Worm (Caenorhabditis elegans) whole organism, mixed stage, embryonic: ENCODE results near the gene F55B11.4.

Experiments used
- ceh-39 ChIP-seq: fragments of 150-350 bp; optimal IDR thresholded peaks from 2 replicates; lab custom pipeline; 2014; ENCODE audit warnings: missing biosample characterization, missing genetic modification characterization
- cnd-1 ChIP-seq: fragments of 200-800 bp; sonication (Bioruptor generic); optimal IDR thresholded peaks from 2 replicates; lab custom pipeline; 2018; ENCODE audit warnings: mild to moderate bottlenecking, missing genetic modification characterization, missing compliant biosample characterization
- elt-1 ChIP-seq: sonication (generic microtip); optimal IDR thresholded peaks from 2 replicates; lab custom pipeline; 2017; ENCODE audit warnings: missing genetic modification characterization, mild to moderate bottlenecking, missing compliant biosample characterization, antibody characterized with exemption, moderate library complexity, borderline replicate concordance; ENCODE audit not compliant: insufficient read depth
- lsy-2 ChIP-seq: fragments of 150-350 bp; optimal IDR thresholded peaks from 2 replicates; lab custom pipeline; 2014; ENCODE audit warnings: missing biosample characterization, missing genetic modification characterization
- nhr-12 ChIP-seq: fragments of 150-350 bp; optimal IDR thresholded peaks from 2 replicates; lab custom pipeline; 2014; ENCODE audit warnings: missing biosample characterization, missing genetic modification characterization
- nhr-28 ChIP-seq: fragments of 150-350 bp; optimal IDR thresholded peaks from 2 replicates; lab custom pipeline; 2014; ENCODE audit warnings: missing biosample characterization, missing genetic modification characterization
- pha-4 ChIP-seq: fragments of 150-350 bp; optimal IDR thresholded peaks from 2 replicates; lab custom pipeline; 2018; ENCODE audit warnings: missing biosample characterization, missing genetic modification reagents, missing genetic modification characterization
- sptf-1 ChIP-seq: sonication (generic microtip); optimal IDR thresholded peaks from 2 replicates; lab custom pipeline; 2017; ENCODE audit warnings: mild to moderate bottlenecking, missing genetic modification characterization, moderate library complexity, missing compliant biosample characterization
- unc-120 ChIP-seq: sonication (generic microtip); optimal IDR thresholded peaks from 2 replicates; lab custom pipeline; 2017; ENCODE audit warnings: missing genetic modification characterization, missing compliant biosample characterization; ENCODE audit not compliant: poor library complexity, severe bottlenecking
- unc-62 ChIP-seq: fragments of 150-350 bp; optimal IDR thresholded peaks from 2 replicates; lab custom pipeline; 2014; ENCODE audit warnings: missing biosample characterization, missing genetic modification reagents, missing genetic modification characterization

DNA sequence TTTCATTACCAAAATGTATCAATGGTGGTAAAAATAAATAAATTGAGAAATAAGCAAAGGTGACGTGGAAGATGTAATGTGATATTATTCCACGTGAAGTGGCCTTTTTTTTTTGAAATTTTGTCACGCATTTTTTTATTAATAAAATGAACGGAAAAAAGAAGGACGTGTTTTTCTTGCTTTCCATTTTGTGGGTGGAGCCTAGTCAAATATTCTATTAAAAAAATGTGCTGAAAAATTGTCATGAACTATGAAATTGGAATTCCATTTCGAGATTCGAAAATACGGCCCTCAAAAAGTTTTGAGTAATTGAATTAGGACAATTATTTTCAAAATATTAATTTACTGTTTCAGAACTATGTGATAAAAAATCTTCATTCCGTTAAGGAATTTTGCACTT lies 8.8 kb downstream of the F55B11.4 start, which contains the start of gene F55B11.7:
- no peak for TF ChIP-seq pha-4 (tag; lab: Kevin White, UChicago)
- no peak for TF ChIP-seq nhr-12 (tag; lab: Kevin White, UChicago)
- TF ChIP-seq unc-62 (GFP tag; lab: Kevin White, UChicago), result no peak
- TF ChIP-seq unc-120 (tag; lab: Kevin White, UChicago), result no peak
- TF ChIP-seq ceh-39 (tag; lab: Kevin White, UChicago), result no peak
- no peak for TF ChIP-seq nhr-28 (tag; lab: Kevin White, UChicago)
- no peak for TF ChIP-seq cnd-1 (tag; lab: Kevin White, UChicago)
- no peak for TF ChIP-seq sptf-1 (tag; lab: Kevin White, UChicago)
- no peak for TF ChIP-seq elt-1
- TF ChIP-seq lsy-2, result no peak
